Worm (Caenorhabditis elegans) whole organism, L2 larva: Measurements from ENCODE around the gene str-3.

Experiments used
- ZK546.5 ChIP-seq: sonication (generic microtip); optimal IDR thresholded peaks from 2 replicates; lab custom pipeline; 2017; ENCODE audit warnings: missing biosample characterization, missing genetic modification characterization
- ama-1 ChIP-seq: fragments of 150-350 bp; optimal IDR thresholded peaks from 2 replicates; lab custom pipeline; 2018; ENCODE audit warnings: inconsistent platforms
- ceh-82 ChIP-seq: fragments of 150-350 bp; optimal IDR thresholded peaks from 2 replicates; lab custom pipeline; 2014; ENCODE audit warnings: missing biosample characterization, missing genetic modification characterization
- crh-2 ChIP-seq: sonication (generic microtip); optimal IDR thresholded peaks from 2 replicates; lab custom pipeline; 2017; ENCODE audit warnings: missing biosample characterization, missing genetic modification characterization
- lin-13 ChIP-seq: fragments of 150-350 bp; optimal IDR thresholded peaks from 2 replicates; lab custom pipeline; 2014; ENCODE audit warnings: missing biosample characterization, missing genetic modification reagents, missing genetic modification characterization
- nhr-25 ChIP-seq: fragments of 150-350 bp; sonication (generic microtip); optimal IDR thresholded peaks from 3 replicates; lab custom pipeline; 2014; ENCODE audit warnings: missing biosample characterization, missing genetic modification characterization
- snpc-4 ChIP-seq: fragments of 150-350 bp; optimal IDR thresholded peaks from 2 replicates; lab custom pipeline; 2014; ENCODE audit warnings: missing biosample characterization, missing genetic modification characterization
- unc-39 ChIP-seq: fragments of 150-350 bp; optimal IDR thresholded peaks from 2 replicates; lab custom pipeline; 2014; ENCODE audit warnings: missing biosample characterization, missing genetic modification characterization
- unc-62 ChIP-seq: fragments of 150-350 bp; optimal IDR thresholded peaks from 2 replicates; lab custom pipeline; 2014; ENCODE audit warnings: missing biosample characterization, missing genetic modification reagents, missing genetic modification characterization
- zag-1 ChIP-seq: fragments of 150-350 bp; optimal IDR thresholded peaks from 2 replicates; lab custom pipeline; 2014; ENCODE audit warnings: missing biosample characterization, missing genetic modification characterization

- TF ChIP-seq ama-1 (lab: Kevin White, UChicago) = no peak
- peak; percentile 5 for TF ChIP-seq nhr-25 (tag; lab: Kevin White, UChicago)
- TF ChIP-seq crh-2 (tag; lab: Kevin White, UChicago) = peak; percentile 6
- TF ChIP-seq lin-13 (GFP tag; lab: Kevin White, UChicago) = peak; percentile 29
- no peak for TF ChIP-seq unc-39 (tag; lab: Kevin White, UChicago)
- TF ChIP-seq snpc-4 (tag; lab: Kevin White, UChicago) = no peak
- no peak for TF ChIP-seq zag-1 (tag; lab: Kevin White, UChicago)
- TF ChIP-seq ceh-82 (tag; lab: Kevin White, UChicago) = no peak
- no peak for TF ChIP-seq ZK546.5 (tag; lab: Kevin White, UChicago)
- no peak for TF ChIP-seq unc-62 (GFP tag; lab: Kevin White, UChicago)
Observed at ce11 chrIV:11142314-11143227, 42.4 kb upstream of the str-3 start, which contains the start of gene skih-2.
